Worm (Caenorhabditis elegans): Measurements from ENCODE around the gene fbxa-48.

DNA sequence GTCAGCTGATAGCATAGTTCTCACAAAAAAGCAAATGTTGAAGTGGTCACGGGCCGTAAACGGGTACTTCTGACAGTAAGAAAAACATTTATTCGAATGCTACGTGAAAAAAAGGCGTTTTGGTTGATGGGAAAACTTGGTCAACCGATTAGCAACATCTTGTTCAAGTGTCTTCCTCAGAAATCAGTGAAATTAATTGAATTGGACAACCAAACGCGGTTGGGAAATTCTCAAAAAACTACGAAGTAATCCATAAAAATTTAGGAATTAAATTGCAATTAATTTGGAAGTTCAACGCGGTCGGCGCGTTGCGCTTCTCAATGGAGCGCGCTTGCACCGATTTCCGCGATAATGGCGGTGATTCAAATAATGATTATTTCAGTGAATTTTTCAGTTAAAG lies 12.6 kb downstream of the fbxa-48 start:
- TF ChIP-seq pha-4 (tag; optimal IDR thresholded peaks at IDR 0.05) (no peak), sptf-2 (GFP tag; optimal IDR thresholded peaks at IDR 0.05) (no peak), lin-26 (GFP tag; IDR thresholded peaks at IDR 0.05) (no peak), dox-1 (GFP tag; IDR thresholded peaks at IDR 0.05) (no peak), repo-1 (tag; optimal IDR thresholded peaks at IDR 0.05) (no peak), F39B2.1 (GFP tag; IDR thresholded peaks at IDR 0.05) (no peak), ZK185.1 (tag; optimal IDR thresholded peaks at IDR 0.05; ENCODE audit: poor library complexity, severe bottlenecking) (no peak), egl-44 (GFP tag; IDR thresholded peaks at IDR 0.05) (no peak), F57C9.4 (tag; optimal IDR thresholded peaks at IDR 0.05) (no peak)
